Worm (Caenorhabditis elegans) whole organism, young adult: ENCODE measurements around the gene nfm-1.

ENCODE experiments used
- B0019.2 ChIP-seq: fragments of 200-800 bp; sonication (Bioruptor generic); conservative IDR thresholded peaks from 2 replicates; pipeline ENCODE4 v1.3.6; 2022; ENCODE audit warnings: missing genetic modification reagents, missing genetic modification characterization, missing compliant biosample characterization
- B0336.3 ChIP-seq: fragments of 200-800 bp; sonication (Bioruptor generic); IDR thresholded peaks from 2 replicates; pipeline ENCODE4 v1.3.6; 2022; ENCODE audit warnings: missing genetic modification characterization, missing compliant biosample characterization
- D2030.7 ChIP-seq: fragments of 200-800 bp; sonication (Bioruptor generic); IDR thresholded peaks from 2 replicates; pipeline ENCODE4 v1.3.6; 2022; ENCODE audit warnings: missing genetic modification reagents, missing genetic modification characterization, missing compliant biosample characterization
- F33H1.4 ChIP-seq: fragments of 200-800 bp; sonication (Bioruptor generic); IDR thresholded peaks from 2 replicates; pipeline ENCODE4 v1.3.6; 2022; ENCODE audit warnings: missing genetic modification reagents, missing genetic modification characterization, missing compliant biosample characterization
- F49E8.2 ChIP-seq: sonication (generic microtip); optimal IDR thresholded peaks from 3 replicates; lab custom pipeline; 2017; ENCODE audit warnings: missing genetic modification characterization, mild to moderate bottlenecking, missing compliant biosample characterization, antibody characterized with exemption, moderate library complexity; ENCODE audit not compliant: insufficient read depth
- F52B5.7 ChIP-seq: sonication (generic microtip); optimal IDR thresholded peaks from 2 replicates; lab custom pipeline; 2016; ENCODE audit warnings: mild to moderate bottlenecking, missing genetic modification characterization, missing compliant biosample characterization
- F57C9.4 ChIP-seq: sonication (generic microtip); optimal IDR thresholded peaks from 2 replicates; lab custom pipeline; 2017; ENCODE audit warnings: mild to moderate bottlenecking, missing genetic modification characterization, missing compliant biosample characterization
- T07F8.4 ChIP-seq: sonication (generic microtip); optimal IDR thresholded peaks from 2 replicates; lab custom pipeline; 2016; ENCODE audit warnings: mild to moderate bottlenecking, missing genetic modification characterization, moderate library complexity, missing compliant biosample characterization
- T26A5.8 ChIP-seq: sonication (generic microtip); optimal IDR thresholded peaks from 2 replicates; lab custom pipeline; 2016; ENCODE audit warnings: missing genetic modification characterization, missing compliant biosample characterization
- Y53G8AR.9 ChIP-seq: fragments of 200-800 bp; sonication (Bioruptor generic); conservative IDR thresholded peaks from 2 replicates; pipeline ENCODE4 v1.3.6; 2022; ENCODE audit warnings: missing genetic modification reagents, missing genetic modification characterization, missing compliant biosample characterization
- ama-1 ChIP-seq, 3 experiments: fragments of 150-350 bp in 1 of 3; sonication (generic microtip) in 2 of 3; optimal IDR thresholded peaks; 2 replicates each; lab custom pipeline; 2014 to 2018; ENCODE audit warnings: missing biosample characterization in 2 of 3, missing genetic modification characterization in 2 of 3, missing genetic modification reagents in 2 of 3
- atf-7 ChIP-seq: sonication (generic microtip); optimal IDR thresholded peaks from 2 replicates; lab custom pipeline; 2017; ENCODE audit warnings: mild to moderate bottlenecking, missing genetic modification characterization, missing compliant biosample characterization
- athp-1 ChIP-seq: sonication (generic microtip); optimal IDR thresholded peaks from 2 replicates; lab custom pipeline; 2017; ENCODE audit warnings: mild to moderate bottlenecking, missing genetic modification characterization, missing compliant biosample characterization
- attf-6 ChIP-seq: fragments of 200-800 bp; sonication (Bioruptor generic); IDR thresholded peaks from 2 replicates; pipeline ENCODE4 v1.3.6; 2022; ENCODE audit warnings: missing genetic modification reagents, missing genetic modification characterization, missing compliant biosample characterization
- bed-2 ChIP-seq: fragments of 200-800 bp; sonication (Bioruptor generic); IDR thresholded peaks from 2 replicates; pipeline ENCODE4 v1.3.6; 2022; ENCODE audit warnings: missing genetic modification reagents, missing genetic modification characterization, missing compliant biosample characterization
- ceh-40 ChIP-seq: fragments of 200-800 bp; sonication (Bioruptor generic); IDR thresholded peaks from 2 replicates; pipeline ENCODE4 v1.3.6; 2022; ENCODE audit warnings: missing genetic modification characterization, missing compliant biosample characterization
- ceh-58 ChIP-seq: fragments of 200-800 bp; sonication (Bioruptor generic); IDR thresholded peaks from 2 replicates; pipeline ENCODE4 v1.3.6; 2022; ENCODE audit warnings: missing genetic modification characterization, missing compliant biosample characterization
- chd-7 ChIP-seq: sonication (generic microtip); optimal IDR thresholded peaks from 2 replicates; lab custom pipeline; 2016; ENCODE audit warnings: mild to moderate bottlenecking, missing genetic modification characterization, moderate library complexity, missing compliant biosample characterization
- ekl-4 ChIP-seq: fragments of 200-800 bp; sonication (Bioruptor generic); IDR thresholded peaks from 2 replicates; pipeline ENCODE4 v1.3.6; 2022; ENCODE audit warnings: missing genetic modification reagents, missing genetic modification characterization, missing compliant biosample characterization
- him-1 ChIP-seq: sonication (generic microtip); optimal IDR thresholded peaks from 2 replicates; lab custom pipeline; 2016; ENCODE audit warnings: missing genotype, missing genetic modification reagents, missing genetic modification characterization, missing compliant biosample characterization
- hmg-1.2 ChIP-seq: fragments of 200-800 bp; sonication (Bioruptor generic); IDR thresholded peaks from 2 replicates; pipeline ENCODE4 v1.3.6; 2022; ENCODE audit warnings: missing genetic modification reagents, missing genetic modification characterization, missing compliant biosample characterization
- hrde-1 ChIP-seq: sonication (generic microtip); optimal IDR thresholded peaks from 2 replicates; lab custom pipeline; 2016; ENCODE audit warnings: missing genetic modification characterization, mild to moderate bottlenecking, missing compliant biosample characterization, moderate library complexity, missing genotype, missing genetic modification reagents, borderline replicate concordance
- lin-26 ChIP-seq: fragments of 200-800 bp; sonication (Bioruptor generic); IDR thresholded peaks from 2 replicates; pipeline ENCODE4 v1.3.6; 2022; ENCODE audit warnings: missing genetic modification reagents, missing genetic modification characterization, missing compliant biosample characterization
- lin-54 ChIP-seq: fragments of 200-800 bp; sonication (Bioruptor generic); optimal IDR thresholded peaks from 2 replicates; lab custom pipeline; 2018; ENCODE audit warnings: mild to moderate bottlenecking, missing genetic modification characterization, missing compliant biosample characterization
- lir-1 ChIP-seq: fragments of 200-800 bp; sonication (Bioruptor generic); conservative IDR thresholded peaks from 2 replicates; pipeline ENCODE4 v1.3.6; 2022; ENCODE audit warnings: missing genetic modification reagents, missing genetic modification characterization, missing compliant biosample characterization
- lsl-1 ChIP-seq: fragments of 200-800 bp; sonication (Bioruptor generic); optimal IDR thresholded peaks from 2 replicates; lab custom pipeline; 2018; ENCODE audit warnings: mild to moderate bottlenecking, missing genetic modification characterization, moderate library complexity, missing compliant biosample characterization
- madf-8 ChIP-seq: fragments of 200-800 bp; sonication (Bioruptor generic); conservative IDR thresholded peaks from 2 replicates; pipeline ENCODE4 v1.3.6; 2022; ENCODE audit warnings: missing genetic modification reagents, missing genetic modification characterization, missing compliant biosample characterization
- nfya-2 ChIP-seq: fragments of 200-800 bp; sonication (Bioruptor generic); IDR thresholded peaks from 2 replicates; pipeline ENCODE4 v1.3.6; 2022; ENCODE audit warnings: missing genetic modification reagents, missing genetic modification characterization, missing compliant biosample characterization
- pha-4 ChIP-seq: fragments of 150-350 bp; sonication (generic microtip); optimal IDR thresholded peaks from 2 replicates; lab custom pipeline; 2014; ENCODE audit warnings: missing biosample characterization, missing genetic modification reagents, missing genetic modification characterization
- rcor-1 ChIP-seq: fragments of 200-800 bp; sonication (Bioruptor generic); IDR thresholded peaks from 2 replicates; pipeline ENCODE4 v1.3.6; 2022; ENCODE audit warnings: missing genetic modification reagents, missing genetic modification characterization, missing compliant biosample characterization
- rec-8 ChIP-seq, 2 experiments: sonication (generic microtip); optimal IDR thresholded peaks; 2 replicates each; lab custom pipeline; 2016; ENCODE audit warnings: mild to moderate bottlenecking in 2 of 2, missing genetic modification characterization in 2 of 2, missing genetic modification reagents in 2 of 2, missing genotype in 2 of 2, missing biosample characterization in 1 of 2, missing compliant biosample characterization in 1 of 2, moderate library complexity in 1 of 2
- rpc-1 ChIP-seq, 2 experiments: fragments of 150-350 bp in 1 of 2; sonication (generic microtip) in 1 of 2; optimal IDR thresholded peaks; 2 replicates each; lab custom pipeline; 2014 to 2018; ENCODE audit warnings: missing biosample characterization in 1 of 2, missing genetic modification characterization in 1 of 2, missing genetic modification reagents in 1 of 2, missing genotype in 1 of 2
- snpc-1.1 ChIP-seq: sonication (generic microtip); optimal IDR thresholded peaks from 2 replicates; lab custom pipeline; 2017; ENCODE audit warnings: missing genetic modification characterization, mild to moderate bottlenecking, missing compliant biosample characterization, antibody characterized with exemption, moderate library complexity, missing genotype, missing genetic modification reagents; ENCODE audit not compliant: insufficient read depth
- snpc-1.3 ChIP-seq: sonication (generic microtip); optimal IDR thresholded peaks from 2 replicates; lab custom pipeline; 2017; ENCODE audit warnings: missing genetic modification characterization, mild to moderate bottlenecking, missing compliant biosample characterization, antibody characterized with exemption, moderate library complexity, missing genotype, missing genetic modification reagents; ENCODE audit not compliant: insufficient read depth
- snpc-3.4 ChIP-seq: sonication (generic microtip); optimal IDR thresholded peaks from 2 replicates; lab custom pipeline; 2017; ENCODE audit warnings: missing genetic modification characterization, mild to moderate bottlenecking, missing compliant biosample characterization, antibody characterized with exemption, moderate library complexity, missing genotype, missing genetic modification reagents
- somi-1 ChIP-seq: fragments of 200-800 bp; sonication (Bioruptor generic); optimal IDR thresholded peaks from 2 replicates; lab custom pipeline; 2018; ENCODE audit warnings: mild to moderate bottlenecking, missing genetic modification characterization, missing compliant biosample characterization
- tbp1 ChIP-seq: fragments of 200-800 bp; sonication (Bioruptor generic); optimal IDR thresholded peaks from 2 replicates; lab custom pipeline; 2018; ENCODE audit warnings: mild to moderate bottlenecking, missing genetic modification characterization, missing compliant biosample characterization
- tlf-1 ChIP-seq: fragments of 200-800 bp; sonication (Bioruptor generic); optimal IDR thresholded peaks from 2 replicates; lab custom pipeline; 2018; ENCODE audit warnings: mild to moderate bottlenecking, missing genetic modification characterization, missing compliant biosample characterization
- xnd-1 ChIP-seq: sonication (generic microtip); optimal IDR thresholded peaks from 2 replicates; lab custom pipeline; 2016; ENCODE audit warnings: missing genotype, missing genetic modification reagents, missing genetic modification characterization, missing compliant biosample characterization
- zfh-2 ChIP-seq: fragments of 200-800 bp; sonication (Bioruptor generic); conservative IDR thresholded peaks from 2 replicates; pipeline ENCODE4 v1.3.6; 2022; ENCODE audit warnings: missing genetic modification reagents, missing genetic modification characterization, missing compliant biosample characterization
- ztf-18 ChIP-seq: sonication (generic microtip); optimal IDR thresholded peaks from 2 replicates; lab custom pipeline; 2016; ENCODE audit warnings: missing genotype, mild to moderate bottlenecking, missing genetic modification characterization, missing compliant biosample characterization

The nfm-1 gene

ce11 chrIII:6207881-6208280 is 48.6 kb downstream of the nfm-1 start, which contains the start of gene C23G10.2 (continued):
- TF ChIP-seq somi-1 (no peak), ceh-40 (GFP tag; lab: Robert Waterston, UW) (no peak), T07F8.4 (no peak), snpc-3.4 (tag; lab: Kevin White, UChicago) (peak; percentile 54), F57C9.4 (no peak), bed-2 (no peak), ekl-4 (GFP tag; lab: Robert Waterston, UW) (peak; percentile 70; the same call in 1 of the 2 replicates), F52B5.7 (tag; lab: Kevin White, UChicago) (no peak), zfh-2 (0 out of 2 replicates have a peak, but pooled peaks have one; percentile 7), pha-4 (tag; lab: Kevin White, UChicago) (no peak), hrde-1 (tag; lab: Kevin White, UChicago) (peak; percentile 23), Y53G8AR.9 (GFP tag; lab: Robert Waterston, UW) (no peak)

DNA sequence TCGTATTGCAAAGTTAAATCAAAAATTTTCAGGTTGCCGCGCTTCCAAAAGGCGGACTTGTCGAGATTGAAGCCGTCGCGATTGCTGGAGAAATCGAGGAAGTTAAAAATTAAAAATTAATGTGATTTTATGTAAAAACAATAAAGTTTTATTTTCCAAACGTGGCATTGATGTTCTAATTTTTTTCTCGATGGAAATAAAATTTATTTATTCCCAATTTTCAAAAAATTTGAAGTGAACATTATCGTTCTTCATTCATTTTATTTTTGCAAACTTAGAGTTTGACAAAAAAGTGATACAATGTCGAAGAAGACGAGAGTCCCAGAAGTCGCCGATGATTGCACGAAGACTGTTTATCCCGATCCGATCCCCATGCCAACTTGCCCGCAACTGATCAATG is 49.7 kb downstream of the nfm-1 start, which contains the start of gene C23G10.1:
Gene C23G10.1, plus strand, starts transcription at position 301 of the 400 bp plus-strand sequence.
- TF ChIP-seq rcor-1 (no peak), F49E8.2 (tag; lab: Kevin White, UChicago) (peak; percentile 32)

DNA sequence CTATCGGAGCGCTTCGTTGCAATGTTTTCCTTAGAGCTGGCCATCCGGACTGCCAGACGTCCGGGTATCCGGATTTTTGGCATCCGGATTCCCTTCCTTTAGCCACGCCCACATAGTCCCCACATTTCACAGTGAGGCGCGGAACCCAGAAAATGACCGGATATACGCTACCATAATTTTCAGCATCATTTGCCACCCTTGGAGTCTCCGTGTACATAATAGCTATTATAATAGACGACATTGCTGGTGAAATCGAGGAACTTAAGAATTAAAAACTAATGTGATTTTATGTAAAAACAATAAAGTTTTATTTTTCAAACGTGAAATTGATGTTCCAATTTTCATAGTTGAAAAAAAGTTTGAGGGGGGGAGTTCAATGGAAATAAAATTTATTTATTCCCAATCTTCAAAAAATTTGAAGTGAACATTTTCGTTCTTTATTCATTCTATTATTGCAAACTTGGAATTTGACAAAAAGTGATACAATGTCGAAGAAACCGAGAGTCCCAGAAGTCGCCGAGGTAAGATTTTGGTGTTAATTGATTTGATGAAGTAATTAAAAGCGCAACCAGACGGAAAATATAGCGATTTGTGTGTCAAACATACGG is 51.1 kb downstream of the nfm-1 start:
- TF ChIP-seq him-1, result peak; percentile 73
- peak; percentile 12 for TF ChIP-seq lin-54
- peak; percentile 32 for TF ChIP-seq chd-7 (tag; lab: Kevin White, UChicago)
- TF ChIP-seq athp-1 (tag; lab: Kevin White, UChicago), result peak; percentile 64
- TF ChIP-seq xnd-1 (tag; lab: Kevin White, UChicago), result peak; percentile 51
- TF ChIP-seq ekl-4 (GFP tag; lab: Robert Waterston, UW), result 0 out of 2 replicates have a peak, but pooled peaks have one; percentile 42
- TF ChIP-seq nfya-2 (GFP tag; lab: Robert Waterston, UW), result 0 out of 2 replicates have a peak, but pooled peaks have one; percentile 36
- TF ChIP-seq hrde-1 (tag; lab: Kevin White, UChicago), result peak; percentile 85
- TF ChIP-seq hmg-1.2 (GFP tag; lab: Robert Waterston, UW), result peak; percentile 86
- peak in 1 of 2 experiments; percentile 27 for TF ChIP-seq rec-8 (tag; optimal IDR thresholded peaks at IDR 0.05; lab: Kevin White, UChicago)
- TF ChIP-seq atf-7 (tag; lab: Kevin White, UChicago), result no peak
- TF ChIP-seq ceh-58 (GFP tag; lab: Robert Waterston, UW), result no peak
- peak; percentile 71 for TF ChIP-seq snpc-1.3 (tag; lab: Kevin White, UChicago)
- peak; percentile 35; the same call in 1 of the 2 replicates for TF ChIP-seq F33H1.4 (GFP tag; lab: Robert Waterston, UW)
- TF ChIP-seq rcor-1, result 0 out of 2 replicates have a peak, but pooled peaks have one; percentile 40
- TF ChIP-seq T26A5.8 (tag; lab: Kevin White, UChicago), result no peak
- no peak for TF ChIP-seq ama-1 (optimal IDR thresholded peaks at IDR 0.05; lab: Kevin White, UChicago)
- TF ChIP-seq ama-1 (GFP tag; optimal IDR thresholded peaks at IDR 0.05; lab: Kevin White, UChicago), result peak in 1 of 2 experiments; percentile 35
- TF ChIP-seq madf-8 (GFP tag; lab: Robert Waterston, UW), result no peak
- no peak for TF ChIP-seq B0019.2 (GFP tag; lab: Robert Waterston, UW)
- peak; percentile 62 for TF ChIP-seq lsl-1 (GFP tag; lab: Kevin White, UChicago)
- TF ChIP-seq D2030.7 (GFP tag; lab: Robert Waterston, UW), result peak; percentile 80
- TF ChIP-seq tbp1, result peak; percentile 73
- TF ChIP-seq snpc-1.1 (tag; lab: Kevin White, UChicago), result peak; percentile 97
- TF ChIP-seq ztf-18 (tag; lab: Kevin White, UChicago), result peak; percentile 67
- TF ChIP-seq attf-6 (GFP tag; lab: Robert Waterston, UW), result peak; percentile 85; the same call in 1 of the 2 replicates
- TF ChIP-seq lin-26 (GFP tag; lab: Robert Waterston, UW), result peak; percentile 66; the same call in 1 of the 2 replicates
- TF ChIP-seq zfh-2, result no peak
- TF ChIP-seq snpc-3.4 (tag; lab: Kevin White, UChicago), result peak; percentile 69
- TF ChIP-seq B0336.3 (GFP tag; lab: Robert Waterston, UW), result peak; percentile 63
- no peak for TF ChIP-seq rpc-1 (optimal IDR thresholded peaks at IDR 0.05; lab: Kevin White, UChicago)
- TF ChIP-seq rpc-1 (tag; optimal IDR thresholded peaks at IDR 0.05; lab: Kevin White, UChicago), result peak; percentile 7
- TF ChIP-seq tlf-1 (GFP tag; lab: Kevin White, UChicago), result peak; percentile 34
- peak; percentile 83 for TF ChIP-seq F49E8.2 (tag; lab: Kevin White, UChicago)
- TF ChIP-seq lir-1 (GFP tag; lab: Robert Waterston, UW), result 0 out of 2 replicates have a peak, but pooled peaks have one; percentile 9
